Worm (Caenorhabditis elegans) whole organism, L2 larva: ENCODE results near the gene nhr-94.

Source experiments
- ama-1 ChIP-seq: fragments of 150-350 bp; optimal IDR thresholded peaks from 2 replicates; lab custom pipeline; 2018; ENCODE audit warnings: inconsistent platforms
- ceh-82 ChIP-seq: fragments of 150-350 bp; optimal IDR thresholded peaks from 2 replicates; lab custom pipeline; 2014; ENCODE audit warnings: missing biosample characterization, missing genetic modification characterization
- elt-1 ChIP-seq: fragments of 150-350 bp; optimal IDR thresholded peaks from 2 replicates; lab custom pipeline; 2014; ENCODE audit warnings: missing biosample characterization, missing genetic modification characterization
- nhr-25 ChIP-seq: fragments of 150-350 bp; sonication (generic microtip); optimal IDR thresholded peaks from 3 replicates; lab custom pipeline; 2014; ENCODE audit warnings: missing biosample characterization, missing genetic modification characterization
- snpc-4 ChIP-seq: fragments of 150-350 bp; optimal IDR thresholded peaks from 2 replicates; lab custom pipeline; 2014; ENCODE audit warnings: missing biosample characterization, missing genetic modification characterization
- unc-39 ChIP-seq: fragments of 150-350 bp; optimal IDR thresholded peaks from 2 replicates; lab custom pipeline; 2014; ENCODE audit warnings: missing biosample characterization, missing genetic modification characterization
- ztf-1 ChIP-seq: fragments of 200-800 bp; sonication (Bioruptor generic); conservative IDR thresholded peaks from 2 replicates; pipeline ENCODE4 v1.3.6; 2022; ENCODE audit warnings: missing genetic modification characterization, missing compliant biosample characterization

ce11 chrV:7696842-7697241, 10.7 kb upstream of the nhr-94 start, which contains the start of gene ZK105.3:
- TF ChIP-seq ztf-1 (no peak), unc-39 (tag; lab: Kevin White, UChicago) (no peak), nhr-25 (tag; lab: Kevin White, UChicago) (no peak), elt-1 (no peak), ceh-82 (tag; lab: Kevin White, UChicago) (no peak), snpc-4 (tag; lab: Kevin White, UChicago) (no peak), ama-1 (no peak)
